Worm (Caenorhabditis elegans): ENCODE measurements around the gene lido-16.

The lido-16 gene

ce11 chrII:6489711-6490184 lies 5.0 kb upstream of the lido-16 start, which contains the start of the genes snr-3 and rsp-5 (continued):
- TF ChIP-seq dpl-1 (GFP tag; optimal IDR thresholded peaks at IDR 0.05) (peak; percentile 71 to 86 (median 80)), ceh-82 (tag; optimal IDR thresholded peaks at IDR 0.05) (peak; percentile 38 to 68 (median 63)), alr-1 (tag; optimal IDR thresholded peaks at IDR 0.05; ENCODE audit: borderline replicate concordance) (no peak), isw-1 (GFP tag; IDR thresholded peaks at IDR 0.05) (peak; percentile 51), pax-3 (tag; optimal IDR thresholded peaks at IDR 0.05) (no peak), lir-3 (tag; optimal IDR thresholded peaks at IDR 0.05; ENCODE audit: poor library complexity) (no peak), nhr-85 (tag) (peak; percentile 84), tlp-1 (tag; optimal IDR thresholded peaks at IDR 0.05) (no peak), ceh-88 (GFP tag; IDR thresholded peaks at IDR 0.05) (no peak), aha-1 (tag; optimal IDR thresholded peaks at IDR 0.05) (no peak), ceh-90 (tag; optimal IDR thresholded peaks at IDR 0.05) (no peak), zip-4 (GFP tag; optimal IDR thresholded peaks at IDR 0.05) (no peak), lin-35 (GFP tag; optimal IDR thresholded peaks at IDR 0.05) (peak; percentile 78 to 91), lin-15B (tag; optimal IDR thresholded peaks at IDR 0.05) (peak; percentile 70), blmp-1 (tag; optimal IDR thresholded peaks at IDR 0.05) (peak; percentile 77), skn-1 (tag; optimal IDR thresholded peaks at IDR 0.05) (peak; percentile 46), ceh-8 (GFP tag; optimal IDR thresholded peaks at IDR 0.05) (no peak), ets-5 (GFP tag; IDR thresholded peaks at IDR 0.05) (no peak), unc-130 (tag; optimal IDR thresholded peaks at IDR 0.05) (no peak), nhr-71 (tag; optimal IDR thresholded peaks at IDR 0.05) (peak; percentile 81), lsy-2 (tag; optimal IDR thresholded peaks at IDR 0.05) (peak; percentile 98 to 99), unc-62 (GFP tag; optimal IDR thresholded peaks at IDR 0.05) (no peak), zag-1 (tag; optimal IDR thresholded peaks at IDR 0.05) (no peak), unc-30 (tag; optimal IDR thresholded peaks at IDR 0.05) (no peak), ztf-4 (tag; optimal IDR thresholded peaks at IDR 0.05) (no peak), nhr-77 (tag; optimal IDR thresholded peaks at IDR 0.05) (peak; percentile 68), egl-13 (tag; optimal IDR thresholded peaks at IDR 0.05) (no peak), lin-13 (GFP tag; optimal IDR thresholded peaks at IDR 0.05) (peak; percentile 67), nhr-47 (tag; optimal IDR thresholded peaks at IDR 0.05) (peak; percentile 71), rnt-1 (tag; optimal IDR thresholded peaks at IDR 0.05) (peak; percentile 73), unc-98 (GFP tag; IDR thresholded peaks at IDR 0.05) (no peak), mdl-1 (tag; optimal IDR thresholded peaks at IDR 0.05) (peak in 1 of 2 experiments; percentile 41), swsn-7 (tag; optimal IDR thresholded peaks at IDR 0.05) (peak; percentile 52), mab-9 (GFP tag; IDR thresholded peaks at IDR 0.05) (no peak)

ce11 chrII:6486344-6486743 lies 1.6 kb upstream of the lido-16 start:
- TF ChIP-seq skn-1 (tag; optimal IDR thresholded peaks at IDR 0.05) (no peak), vab-15 (tag; optimal IDR thresholded peaks at IDR 0.05) (peak; percentile 37), aly-2 (tag; optimal IDR thresholded peaks at IDR 0.05) (no peak), egl-27 (tag; optimal IDR thresholded peaks at IDR 0.05) (no peak), nhr-11 (tag; optimal IDR thresholded peaks at IDR 0.05) (no peak), blmp-1 (tag; optimal IDR thresholded peaks at IDR 0.05) (no peak), pax-3 (tag; optimal IDR thresholded peaks at IDR 0.05) (no peak), snu-23 (GFP tag; optimal IDR thresholded peaks at IDR 0.05) (peak; percentile 34), C04F5.9 (tag; optimal IDR thresholded peaks at IDR 0.05) (no peak), elt-2 (tag; optimal IDR thresholded peaks at IDR 0.05) (peak; percentile 2), pqm-1 (tag; optimal IDR thresholded peaks at IDR 0.05) (no peak), lin-39 (tag; optimal IDR thresholded peaks at IDR 0.05) (peak; percentile 59), nhr-71 (tag; optimal IDR thresholded peaks at IDR 0.05) (peak; percentile 72), ama-1 (optimal IDR thresholded peaks at IDR 0.05) (no peak), sox-4 (tag; optimal IDR thresholded peaks at IDR 0.05) (no peak), lsy-2 (tag; optimal IDR thresholded peaks at IDR 0.05) (peak; percentile 36 to 40), ceh-88 (GFP tag; IDR thresholded peaks at IDR 0.05) (no peak), nhr-19 (GFP tag; conservative IDR thresholded peaks at IDR 0.05) (peak; percentile 78), rnt-1 (tag; optimal IDR thresholded peaks at IDR 0.05) (peak; percentile 73), nhr-20 (tag; optimal IDR thresholded peaks at IDR 0.05) (peak; percentile 41), nhr-84 (tag; optimal IDR thresholded peaks at IDR 0.05) (no peak), unc-130 (tag; optimal IDR thresholded peaks at IDR 0.05) (peak; percentile 25), ceh-82 (tag; optimal IDR thresholded peaks at IDR 0.05) (no peak), mef-2 (tag; optimal IDR thresholded peaks at IDR 0.05) (no peak), lin-14 (GFP tag; optimal IDR thresholded peaks at IDR 0.05) (peak; percentile 48), nhr-237 (tag; optimal IDR thresholded peaks at IDR 0.05) (no peak), lin-35 (GFP tag; optimal IDR thresholded peaks at IDR 0.05) (peak in 1 of 2 experiments; percentile 2), C34B4.2 (tag; optimal IDR thresholded peaks at IDR 0.05) (no peak)
